Fruit fly (Drosophila melanogaster): ENCODE measurements around the gene mRpL22.

The mRpL22 gene

DNA sequence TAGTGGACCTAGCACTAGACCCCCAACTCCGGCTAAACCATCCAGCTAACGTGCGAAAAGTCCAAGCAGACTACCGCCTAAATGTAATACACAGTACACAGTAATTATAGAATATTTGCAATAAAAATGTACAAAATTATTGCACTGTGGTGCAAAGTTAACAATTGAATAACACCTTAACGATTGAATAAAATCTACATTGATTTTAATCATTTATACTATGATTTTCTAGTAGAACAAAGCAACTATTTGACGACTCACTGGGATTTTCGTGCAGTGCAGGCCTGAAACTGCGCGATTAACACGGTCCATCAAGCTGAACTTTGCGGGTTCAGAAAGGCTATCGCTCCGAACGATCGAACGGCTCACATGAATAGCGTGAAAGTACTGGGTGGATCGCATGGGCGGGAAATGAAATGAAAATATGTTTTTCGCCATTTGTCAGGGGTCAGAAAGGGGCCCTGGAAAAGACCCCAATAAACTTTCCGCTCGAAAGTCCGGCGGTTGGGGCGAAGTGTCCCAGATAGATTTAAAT, 5.5 kb upstream of the mRpL22 start:
- TF ChIP-seq br (GFP tag; optimal IDR thresholded peaks at IDR 0.05) = no peak

dm6 chrX:16780244-16780643, 3.5 kb upstream of the mRpL22 start:
- no peak for TF ChIP-seq sage (GFP tag; optimal IDR thresholded peaks at IDR 0.05)
- no peak for TF ChIP-seq br (GFP tag; optimal IDR thresholded peaks at IDR 0.05)
- no peak for TF ChIP-seq Jra (GFP tag; optimal IDR thresholded peaks at IDR 0.05)
- no peak for TF ChIP-seq h (GFP tag; optimal IDR thresholded peaks at IDR 0.05)
- TF ChIP-seq Dfd (GFP tag; optimal IDR thresholded peaks at IDR 0.05) = no peak
- TF ChIP-seq Hnf4 (GFP tag; optimal IDR thresholded peaks at IDR 0.05) = no peak
- no peak for TF ChIP-seq fru (GFP tag; optimal IDR thresholded peaks at IDR 0.05)
- no peak for TF ChIP-seq Mio (GFP tag; optimal IDR thresholded peaks at IDR 0.05)
- no peak for TF ChIP-seq Sp1 (GFP tag; optimal IDR thresholded peaks at IDR 0.05)
- no peak for TF ChIP-seq tai (GFP tag; optimal IDR thresholded peaks at IDR 0.05)
- no peak for TF ChIP-seq GATAd (GFP tag; optimal IDR thresholded peaks at IDR 0.05)
- no peak for TF ChIP-seq pan (optimal IDR thresholded peaks at IDR 0.05)
- TF ChIP-seq N (GFP tag; optimal IDR thresholded peaks at IDR 0.05) = no peak
- TF ChIP-seq dl (GFP tag; optimal IDR thresholded peaks at IDR 0.05; ENCODE audit: insufficient read depth in 1 of 2, partially characterized antibody in 2 of 2) = no peak
- TF ChIP-seq Hr78 (GFP tag; optimal IDR thresholded peaks at IDR 0.05) = no peak
- TF ChIP-seq woc (GFP tag; optimal IDR thresholded peaks at IDR 0.05) = no peak
- TF ChIP-seq jim (GFP tag; optimal IDR thresholded peaks at IDR 0.05) = no peak
- no peak for TF ChIP-seq foxo (GFP tag; optimal IDR thresholded peaks at IDR 0.05)
- no peak for TF ChIP-seq Abd-B (GFP tag; optimal IDR thresholded peaks at IDR 0.05)
- TF ChIP-seq dmrt93B (GFP tag; optimal IDR thresholded peaks at IDR 0.05) = no peak

- no peak for TF ChIP-seq Dfd (GFP tag; optimal IDR thresholded peaks at IDR 0.05)
- peak; percentile 4 for TF ChIP-seq rgr (GFP tag; optimal IDR thresholded peaks at IDR 0.05)
- TF ChIP-seq sage (GFP tag; optimal IDR thresholded peaks at IDR 0.05) = no peak
- TF ChIP-seq foxo (GFP tag; optimal IDR thresholded peaks at IDR 0.05) = peak in 1 of 2 experiments; percentile 1
- no peak for TF ChIP-seq dl (GFP tag; optimal IDR thresholded peaks at IDR 0.05; ENCODE audit: insufficient read depth in 1 of 2, partially characterized antibody in 2 of 2)
- no peak for TF ChIP-seq Hr83 (GFP tag; optimal IDR thresholded peaks at IDR 0.05; ENCODE audit: poor library complexity, severe bottlenecking)
- TF ChIP-seq Abd-B (GFP tag; optimal IDR thresholded peaks at IDR 0.05) = no peak
- TF ChIP-seq Rel (GFP tag; optimal IDR thresholded peaks at IDR 0.05) = no peak
- no peak for TF ChIP-seq Rel (tag; optimal IDR thresholded peaks at IDR 0.05)
- no peak for TF ChIP-seq br (GFP tag; optimal IDR thresholded peaks at IDR 0.05)
These were observed 2.7 kb upstream of the mRpL22 start for dm6 chrX:16781055-16781454.

dm6 chrX:16782175-16782916, 1.4 kb upstream of the mRpL22 start:
- peak; percentile 13 for TF ChIP-seq h (GFP tag; optimal IDR thresholded peaks at IDR 0.05)
- peak in 1 of 2 experiments; percentile 13 for TF ChIP-seq foxo (GFP tag; optimal IDR thresholded peaks at IDR 0.05)
- peak; percentile 0 for TF ChIP-seq OdsH (GFP tag; optimal IDR thresholded peaks at IDR 0.05)
- peak; percentile 4 for TF ChIP-seq fru (GFP tag; optimal IDR thresholded peaks at IDR 0.05)
- no peak for TF ChIP-seq usp (GFP tag; optimal IDR thresholded peaks at IDR 0.05)
- no peak for TF ChIP-seq lola (GFP tag; optimal IDR thresholded peaks at IDR 0.05)
- peak; percentile 20 for TF ChIP-seq rgr (GFP tag; optimal IDR thresholded peaks at IDR 0.05)
- no peak for TF ChIP-seq HLH106 (tag; optimal IDR thresholded peaks at IDR 0.05)
- no peak for TF ChIP-seq Vsx2 (GFP tag; optimal IDR thresholded peaks at IDR 0.05; ENCODE audit: partially characterized antibody)
- TF ChIP-seq ey (GFP tag; optimal IDR thresholded peaks at IDR 0.05) = peak; percentile 4
- no peak for TF ChIP-seq Sp1 (GFP tag; optimal IDR thresholded peaks at IDR 0.05)
- no peak for TF ChIP-seq CG32264 (GFP tag; optimal IDR thresholded peaks at IDR 0.05)
- TF ChIP-seq Dif (GFP tag; optimal IDR thresholded peaks at IDR 0.05; ENCODE audit: partially characterized antibody) = no peak
- TF ChIP-seq CrebA (GFP tag; optimal IDR thresholded peaks at IDR 0.05; ENCODE audit: borderline replicate concordance) = no peak
- no peak for TF ChIP-seq jim (GFP tag; optimal IDR thresholded peaks at IDR 0.05)
- TF ChIP-seq Mio (GFP tag; optimal IDR thresholded peaks at IDR 0.05) = no peak
- TF ChIP-seq sv (GFP tag; optimal IDR thresholded peaks at IDR 0.05) = peak; percentile 8
